Worm (Caenorhabditis elegans) whole organism, L4/young adult: ENCODE data around the gene ger-1.

Experiments used
- W03F9.2 ChIP-seq: fragments of 150-350 bp; optimal IDR thresholded peaks from 2 replicates; lab custom pipeline; 2014; ENCODE audit warnings: missing biosample characterization, missing genetic modification characterization
- him-1 ChIP-seq: sonication (generic microtip); optimal IDR thresholded peaks from 2 replicates; lab custom pipeline; 2016; ENCODE audit warnings: missing genotype, missing genetic modification reagents, missing genetic modification characterization, missing compliant biosample characterization

DNA sequence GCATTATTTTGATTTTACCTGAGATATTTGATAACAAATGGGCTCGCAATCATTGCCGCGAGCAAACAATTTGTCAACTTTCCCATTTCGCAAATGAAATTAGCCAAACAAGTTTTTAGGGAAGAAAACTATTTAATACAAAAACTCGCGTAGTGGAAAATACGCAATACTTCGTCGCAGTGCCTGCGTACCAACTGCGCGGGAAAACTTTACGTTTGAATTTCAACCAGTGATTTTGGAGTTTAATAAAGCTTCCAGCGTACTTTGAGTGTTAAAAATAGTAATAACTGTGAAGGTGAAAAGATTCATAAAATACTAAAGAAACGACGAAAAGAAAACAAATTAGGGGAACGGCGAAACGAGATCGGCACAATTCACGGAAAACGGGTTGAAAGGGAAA is 17.6 kb upstream of the ger-1 start, which contains the start of gene tofu-7:
- TF ChIP-seq him-1 (no peak), W03F9.2 (tag; lab: Kevin White, UChicago) (no peak)
